Fruit fly (Drosophila melanogaster) whole organism, embryonic: Measurements from ENCODE around the gene ftz-f1.

Experiments used
- Asciz ChIP-seq: fragments of 200-800 bp; sonication (Bioruptor generic); optimal IDR thresholded peaks from 2 replicates; lab custom pipeline; 2017; ENCODE audit warnings: missing biosample characterization, mild to moderate bottlenecking, missing genetic modification characterization, missing genetic modification reagents
- C15 ChIP-seq: fragments of 200-800 bp; sonication (Bioruptor generic); IDR thresholded peaks from 3 replicates; pipeline ENCODE4 v1.3.6; 2022; ENCODE audit warnings: missing biosample characterization, missing genetic modification characterization
- CG10209 ChIP-seq: fragments of 200-800 bp; sonication (Bioruptor generic); optimal IDR thresholded peaks from 3 replicates; lab custom pipeline; 2017; ENCODE audit warnings: missing biosample characterization, mild to moderate bottlenecking, missing genetic modification characterization, missing genetic modification reagents
- CG11456 ChIP-seq: fragments of 200-800 bp; sonication (Bioruptor generic); IDR thresholded peaks from 3 replicates; pipeline ENCODE4 v1.3.6; 2022; ENCODE audit warnings: missing biosample characterization, missing genetic modification characterization
- CG11504 ChIP-seq: fragments of 200-800 bp; sonication (Bioruptor generic); optimal IDR thresholded peaks from 3 replicates; lab custom pipeline; 2019; ENCODE audit warnings: missing biosample characterization, mild to moderate bottlenecking, missing genetic modification characterization, moderate library complexity
- CG11695 ChIP-seq: fragments of 200-800 bp; sonication (Bioruptor generic); IDR thresholded peaks from 3 replicates; pipeline ENCODE4 v1.3.6; 2022; ENCODE audit warnings: missing biosample characterization, missing genetic modification characterization
- CG12219 ChIP-seq: fragments of 200-800 bp; sonication (Bioruptor generic); optimal IDR thresholded peaks from 3 replicates; lab custom pipeline; 2018; ENCODE audit warnings: missing biosample characterization, mild to moderate bottlenecking, missing genetic modification characterization
- CG13123 ChIP-seq: fragments of 200-800 bp; sonication (Bioruptor generic); optimal IDR thresholded peaks from 2 replicates; lab custom pipeline; 2016; ENCODE audit warnings: missing biosample characterization, missing genetic modification characterization
- CG14014 ChIP-seq: fragments of 200-800 bp; sonication (Bioruptor generic); IDR thresholded peaks from 2 replicates; pipeline ENCODE4 v1.3.6; 2022; ENCODE audit warnings: missing biosample characterization, missing genetic modification characterization
- CG14050 ChIP-seq: fragments of 200-800 bp; sonication (Bioruptor generic); IDR thresholded peaks from 3 replicates; pipeline ENCODE4 v1.3.6; 2022; ENCODE audit warnings: missing biosample characterization, missing genetic modification characterization
- CG17361 ChIP-seq: fragments of 200-800 bp; sonication (Bioruptor generic); IDR thresholded peaks from 3 replicates; pipeline ENCODE4 v1.3.6; 2022; ENCODE audit warnings: missing biosample characterization, missing genetic modification characterization
- CG1832 ChIP-seq: fragments of 200-800 bp; sonication (Bioruptor generic); optimal IDR thresholded peaks from 2 replicates; lab custom pipeline; 2017; ENCODE audit warnings: missing biosample characterization, mild to moderate bottlenecking, missing genetic modification characterization, inconsistent platforms
- CG2120 ChIP-seq: fragments of 200-800 bp; sonication (Bioruptor generic); optimal IDR thresholded peaks from 3 replicates; lab custom pipeline; 2016; ENCODE audit warnings: missing biosample characterization, missing genetic modification characterization
- CG4360 ChIP-seq: fragments of 200-800 bp; sonication (Bioruptor generic); IDR thresholded peaks from 2 replicates; pipeline ENCODE4 v1.3.6; 2022; ENCODE audit warnings: missing biosample characterization, missing genetic modification characterization
- CG6813 ChIP-seq: fragments of 200-800 bp; sonication (Bioruptor generic); optimal IDR thresholded peaks from 2 replicates; lab custom pipeline; 2017; ENCODE audit warnings: missing biosample characterization, missing genetic modification characterization, mild to moderate bottlenecking, moderate library complexity, missing genetic modification reagents
- CG6854 ChIP-seq: fragments of 200-800 bp; sonication (Bioruptor generic); optimal IDR thresholded peaks from 3 replicates; lab custom pipeline; 2017; ENCODE audit warnings: missing biosample characterization, mild to moderate bottlenecking, missing genetic modification characterization
- CG8281 ChIP-seq: fragments of 200-800 bp; sonication (Bioruptor generic); optimal IDR thresholded peaks from 2 replicates; lab custom pipeline; 2018; ENCODE audit warnings: missing biosample characterization, mild to moderate bottlenecking, missing genetic modification characterization, moderate library complexity
- CG9817 ChIP-seq: fragments of 200-800 bp; sonication (Bioruptor generic); optimal IDR thresholded peaks from 2 replicates; lab custom pipeline; 2018; ENCODE audit warnings: missing biosample characterization, mild to moderate bottlenecking, missing genetic modification characterization, moderate library complexity
- Camta ChIP-seq: fragments of 200-800 bp; sonication (Bioruptor generic); optimal IDR thresholded peaks from 2 replicates; lab custom pipeline; 2016; ENCODE audit warnings: missing biosample characterization, missing genetic modification characterization
- Dad ChIP-seq: fragments of 200-800 bp; sonication (Bioruptor generic); optimal IDR thresholded peaks from 3 replicates; lab custom pipeline; 2016; ENCODE audit warnings: missing biosample characterization, missing genetic modification characterization
- GATAe ChIP-seq: fragments of 200-800 bp; sonication (Bioruptor generic); conservative IDR thresholded peaks from 2 replicates; pipeline ENCODE4 v1.3.6; 2022; ENCODE audit warnings: missing biosample characterization, missing genetic modification characterization
- Hey ChIP-seq: fragments of 200-800 bp; sonication (Bioruptor generic); optimal IDR thresholded peaks from 3 replicates; lab custom pipeline; 2018; ENCODE audit warnings: missing biosample characterization, mild to moderate bottlenecking, missing genetic modification characterization
- HmgZ ChIP-seq: fragments of 200-800 bp; sonication (Bioruptor generic); optimal IDR thresholded peaks from 2 replicates; lab custom pipeline; 2018; ENCODE audit warnings: missing biosample characterization, mild to moderate bottlenecking, missing genetic modification characterization
- Hr51 ChIP-seq, 2 experiments: fragments of 200-800 bp; sonication (Bioruptor generic); optimal IDR thresholded peaks; 2 replicates in 1 of 2; 3 replicates in 1 of 2; lab custom pipeline; 2016 to 2018; ENCODE audit warnings: missing biosample characterization in 2 of 2, missing genetic modification characterization in 2 of 2, mild to moderate bottlenecking in 1 of 2, moderate library complexity in 1 of 2
- Hsf ChIP-seq: fragments of 200-800 bp; sonication (Bioruptor generic); optimal IDR thresholded peaks from 3 replicates; lab custom pipeline; 2016; ENCODE audit warnings: missing biosample characterization, missing genetic modification characterization
- Med ChIP-seq: fragments of 200-800 bp; sonication (Bioruptor generic); peaks from one replicate; lab custom pipeline; 2016; ENCODE audit warnings: missing biosample characterization, missing genetic modification characterization, mild to moderate bottlenecking, inconsistent platforms, moderate library complexity
- NC2β ChIP-seq: fragments of 200-800 bp; sonication (Bioruptor generic); optimal IDR thresholded peaks from 2 replicates; lab custom pipeline; 2016; ENCODE audit warnings: missing biosample characterization, missing genetic modification characterization
- NfI ChIP-seq: fragments of 200-800 bp; sonication (Bioruptor generic); optimal IDR thresholded peaks from 3 replicates; lab custom pipeline; 2018; ENCODE audit warnings: missing biosample characterization, mild to moderate bottlenecking, missing genetic modification characterization, moderate library complexity
- Ravus ChIP-seq: fragments of 200-800 bp; sonication (Bioruptor generic); IDR thresholded peaks from 2 replicates; pipeline ENCODE4 v1.3.6; 2022; ENCODE audit warnings: missing biosample characterization, missing genetic modification characterization
- Side ChIP-seq: fragments of 200-800 bp; sonication (Bioruptor generic); optimal IDR thresholded peaks from 2 replicates; lab custom pipeline; 2016; ENCODE audit warnings: missing biosample characterization, missing genetic modification characterization
- Sox100B ChIP-seq: fragments of 200-800 bp; sonication (Bioruptor generic); optimal IDR thresholded peaks from 3 replicates; lab custom pipeline; 2018; ENCODE audit warnings: missing biosample characterization, mild to moderate bottlenecking, missing genetic modification characterization
- Xrp1 ChIP-seq: fragments of 200-800 bp; sonication (Bioruptor generic); IDR thresholded peaks from 2 replicates; pipeline ENCODE4 v1.3.6; 2022; ENCODE audit warnings: missing biosample characterization, missing genetic modification characterization
- ash1 ChIP-seq: fragments of 200-800 bp; sonication (Bioruptor generic); optimal IDR thresholded peaks from 2 replicates; lab custom pipeline; 2018; ENCODE audit warnings: missing biosample characterization, mild to moderate bottlenecking, missing genetic modification characterization
- az2 ChIP-seq: fragments of 200-800 bp; sonication (Bioruptor generic); optimal IDR thresholded peaks from 3 replicates; lab custom pipeline; 2016; ENCODE audit warnings: missing biosample characterization, missing genetic modification characterization
- bcd ChIP-seq: fragments of 200-800 bp; sonication (Bioruptor generic); optimal IDR thresholded peaks from 2 replicates; lab custom pipeline; 2017; ENCODE audit warnings: missing biosample characterization, mild to moderate bottlenecking, missing genetic modification characterization
- cas ChIP-seq: fragments of 200-800 bp; sonication (Bioruptor generic); IDR thresholded peaks from 2 replicates; pipeline ENCODE4 v1.3.6; 2022; ENCODE audit warnings: missing biosample characterization, missing genetic modification characterization
- danr ChIP-seq: fragments of 200-800 bp; sonication (Bioruptor generic); IDR thresholded peaks from 2 replicates; pipeline ENCODE4 v1.3.6; 2022; ENCODE audit warnings: missing biosample characterization, missing genetic modification characterization
- dimm ChIP-seq: fragments of 200-800 bp; sonication (Bioruptor generic); IDR thresholded peaks from 2 replicates; pipeline ENCODE4 v1.3.6; 2022; ENCODE audit warnings: missing biosample characterization, missing genetic modification characterization
- esg ChIP-seq: fragments of 200-800 bp; sonication (Bioruptor generic); conservative IDR thresholded peaks from 2 replicates; pipeline ENCODE4 v1.3.6; 2022; ENCODE audit warnings: missing biosample characterization, missing genetic modification characterization
- pan ChIP-seq, 4 experiments: fragments of >200 bp in 3 of 4; fragments of 200-800 bp in 1 of 4; sonication (Bioruptor generic) in 1 of 4; optimal IDR thresholded peaks in 3 of 4; IDR thresholded peaks in 1 of 4; 2 replicates each; pipeline versions ENCODE4 v1.3.6 to Lab custom; 2017 to 2022; ENCODE audit warnings: missing biosample characterization in 2 of 4, missing genetic modification characterization in 2 of 4, mixed read lengths in 1 of 4
- sens ChIP-seq: fragments of 200-800 bp; sonication (Bioruptor generic); peaks from one replicate; lab custom pipeline; 2016; ENCODE audit warnings: missing biosample characterization, missing genetic modification characterization
- sens-2 ChIP-seq: fragments of 200-800 bp; sonication (Bioruptor generic); IDR thresholded peaks from 2 replicates; pipeline ENCODE4 v1.3.6; 2022; ENCODE audit warnings: missing biosample characterization, missing genetic modification characterization
- sisA ChIP-seq: fragments of 200-800 bp; sonication (Bioruptor generic); IDR thresholded peaks from 2 replicates; pipeline ENCODE4 v1.3.6; 2022; ENCODE audit warnings: missing biosample characterization, missing genetic modification characterization
- slbo ChIP-seq: fragments of 200-800 bp; sonication (Bioruptor generic); IDR thresholded peaks from 2 replicates; pipeline ENCODE4 v1.3.6; 2022; ENCODE audit warnings: missing biosample characterization, missing genetic modification characterization
- tap ChIP-seq: fragments of 200-800 bp; optimal IDR thresholded peaks from 3 replicates; lab custom pipeline; 2019; ENCODE audit warnings: missing biosample characterization, mild to moderate bottlenecking, missing genetic modification characterization, moderate library complexity
- tll ChIP-seq, 2 experiments: fragments of 200-800 bp in 1 of 2; fragments of >200 bp in 1 of 2; sonication (Bioruptor generic) in 1 of 2; optimal IDR thresholded peaks; 2 replicates each; lab custom pipeline; 2017 to 2019; ENCODE audit warnings: missing biosample characterization in 2 of 2, missing genetic modification characterization in 2 of 2, mild to moderate bottlenecking in 1 of 2, moderate library complexity in 1 of 2
- ttk ChIP-seq: fragments of 200-800 bp; sonication (Bioruptor generic); IDR thresholded peaks from 2 replicates; pipeline ENCODE4 v2.1.2; 2022; ENCODE audit warnings: missing biosample characterization, missing genetic modification characterization
- tup ChIP-seq: fragments of 200-800 bp; sonication (Bioruptor generic); optimal IDR thresholded peaks from 2 replicates; lab custom pipeline; 2016; ENCODE audit warnings: missing biosample characterization, mild to moderate bottlenecking, missing genetic modification characterization, moderate library complexity

ftz-f1 gene

dm6 chr3L:18781653-18782629 is 19.2 kb downstream of the ftz-f1 start (continued):
- TF ChIP-seq CG10209 (GFP tag; lab: Kevin White, UChicago), result peak; percentile 70
- peak; percentile 19 for TF ChIP-seq CG9817 (tag; lab: Kevin White, UChicago)
- peak; percentile 32; the same call in 1 of the 2 replicates for TF ChIP-seq Xrp1
- TF ChIP-seq sens-2 (GFP tag; lab: Robert Waterston, UW), result no peak
- TF ChIP-seq HmgZ, result no peak
- TF ChIP-seq tll (GFP tag; optimal IDR thresholded peaks at IDR 0.05; lab: Kevin White, UChicago), result no peak
- no peak for TF ChIP-seq GATAe (GFP tag; lab: Robert Waterston, UW)
- peak; percentile 79 for TF ChIP-seq CG17361 (GFP tag; lab: Robert Waterston, UW)
- TF ChIP-seq CG14050 (GFP tag; lab: Robert Waterston, UW), result peak; percentile 47; the same call in 2 of the 3 replicates
- no peak for TF ChIP-seq Side (GFP tag; lab: Kevin White, UChicago)
- peak; percentile 43 for TF ChIP-seq Asciz (GFP tag; lab: Kevin White, UChicago)
- peak; percentile 57 for TF ChIP-seq esg (GFP tag; lab: Robert Waterston, UW)
- peak; percentile 6 for TF ChIP-seq Dad
- no peak for TF ChIP-seq pan (optimal IDR thresholded peaks at IDR 0.05; lab: Kevin White, UChicago)
- peak in 1 of 2 experiments; percentile 56 for TF ChIP-seq pan (GFP tag; optimal IDR thresholded peaks at IDR 0.05 in 1 of 2, IDR thresholded peaks at IDR 0.05 in 1 of 2)
- peak; percentile 15; the same call in 1 of the 2 replicates for TF ChIP-seq slbo (GFP tag; lab: Robert Waterston, UW)
- TF ChIP-seq bcd (GFP tag; lab: Kevin White, UChicago), result peak; percentile 40
- peak; percentile 6 for TF ChIP-seq Med (GFP tag; lab: Kevin White, UChicago)
- no peak for TF ChIP-seq Ravus
- no peak for TF ChIP-seq CG1832
- TF ChIP-seq CG11695, result peak; percentile 28; the same call in 1 of the 3 replicates
- TF ChIP-seq tup (GFP tag; lab: Kevin White, UChicago), result no peak
- no peak for TF ChIP-seq CG6813 (GFP tag; lab: Kevin White, UChicago)
- TF ChIP-seq cas (GFP tag; lab: Robert Waterston, UW), result no peak
- TF ChIP-seq CG13123 (GFP tag; lab: Kevin White, UChicago), result no peak
- peak; percentile 45 for TF ChIP-seq sisA (GFP tag; lab: Robert Waterston, UW)
- peak; percentile 47 for TF ChIP-seq dimm (GFP tag; lab: Robert Waterston, UW)
- no peak for TF ChIP-seq NC2β (GFP tag; lab: Kevin White, UChicago)
- TF ChIP-seq CG14014, result peak; percentile 55; the same call in 1 of the 2 replicates
- peak; percentile 83 for TF ChIP-seq Sox100B (GFP tag; lab: Kevin White, UChicago)
- peak; percentile 83 for TF ChIP-seq CG4360
- no peak for TF ChIP-seq ash1 (GFP tag; lab: Kevin White, UChicago)
- TF ChIP-seq danr, result peak; percentile 9; the same call in 1 of the 2 replicates
- TF ChIP-seq CG11504 (tag; lab: Kevin White, UChicago), result peak; percentile 85
- no peak for TF ChIP-seq C15
- TF ChIP-seq Hey (tag; lab: Kevin White, UChicago), result no peak
- peak; percentile 31 for TF ChIP-seq CG6854
- TF ChIP-seq sens (GFP tag; lab: Kevin White, UChicago), result peak; percentile 86
- TF ChIP-seq ttk, result 0 out of 2 replicates have a peak, but pooled peaks have one; percentile 18
- TF ChIP-seq CG11456 (GFP tag; lab: Robert Waterston, UW), result no peak
- TF ChIP-seq az2 (GFP tag; lab: Kevin White, UChicago), result peak; percentile 61
- peak; percentile 33 for TF ChIP-seq Camta (GFP tag; lab: Kevin White, UChicago)
- TF ChIP-seq Hr51 (GFP tag; optimal IDR thresholded peaks at IDR 0.05; lab: Kevin White, UChicago), result peak in 1 of 2 experiments; percentile 93
- peak; percentile 31 for TF ChIP-seq Hsf
- peak; percentile 42 for TF ChIP-seq CG12219
- TF ChIP-seq tap (tag; lab: Kevin White, UChicago), result peak; percentile 42
- TF ChIP-seq NfI, result peak; percentile 57
- TF ChIP-seq CG2120 (GFP tag; lab: Kevin White, UChicago), result peak; percentile 13
- TF ChIP-seq CG8281 (tag; lab: Kevin White, UChicago), result peak; percentile 55
